Worm (Caenorhabditis elegans): ENCODE measurements around the gene F26F4.2.

Gene F26F4.2

ce11 chrIII:4960204-4960603, 49.1 kb downstream of the F26F4.2 start, which contains the start of gene C27F2.4:
C27F2.4 (minus strand) TSS chrIII:4960304.
- TF ChIP-seq ceh-36 (tag; optimal IDR thresholded peaks at IDR 0.05) = no peak
- no peak for TF ChIP-seq hmbx-1 (tag; optimal IDR thresholded peaks at IDR 0.05)
- no peak for TF ChIP-seq F13C5.2 (tag; optimal IDR thresholded peaks at IDR 0.05)
- TF ChIP-seq tra-4 (tag; optimal IDR thresholded peaks at IDR 0.05) = no peak
- no peak for TF ChIP-seq B0310.2 (tag; optimal IDR thresholded peaks at IDR 0.05)
- TF ChIP-seq hmg-4 (GFP tag; optimal IDR thresholded peaks at IDR 0.05) = no peak
- no peak for TF ChIP-seq ceh-13 (GFP tag; optimal IDR thresholded peaks at IDR 0.05)
- no peak for TF ChIP-seq scrt-1 (GFP tag; IDR thresholded peaks at IDR 0.05)

ce11 chrIII:4961281-4961680, 50.2 kb downstream of the F26F4.2 start:
- TF ChIP-seq B0310.2 (tag; optimal IDR thresholded peaks at IDR 0.05) = no peak
